Worm (Caenorhabditis elegans): ENCODE results near the gene C34C12.12.

Gene C34C12.12

ce11 chrIII:3499850-3500249, 46.9 kb downstream of the C34C12.12 start (continued):
- TF ChIP-seq ceh-2 (tag; optimal IDR thresholded peaks at IDR 0.05) (peak; percentile 100), ets-4 (tag; optimal IDR thresholded peaks at IDR 0.05) (peak; percentile 100), elt-2 (tag; optimal IDR thresholded peaks at IDR 0.05) (peak; percentile 100), ceh-19 (GFP tag; optimal IDR thresholded peaks at IDR 0.05) (peak; percentile 98), ceh-48 (tag; optimal IDR thresholded peaks at IDR 0.05) (peak; percentile 80), ref-2 (tag; optimal IDR thresholded peaks at IDR 0.05) (peak; percentile 100), K09A11.1 (tag; optimal IDR thresholded peaks at IDR 0.05; ENCODE audit: insufficient read depth) (no peak), rnt-1 (tag; optimal IDR thresholded peaks at IDR 0.05) (peak; percentile 100), fax-1 (tag; optimal IDR thresholded peaks at IDR 0.05) (peak; percentile 99), lin-11 (tag; optimal IDR thresholded peaks at IDR 0.05) (peak; percentile 85), unc-42 (tag; optimal IDR thresholded peaks at IDR 0.05) (peak; percentile 91), ttx-3 (tag; optimal IDR thresholded peaks at IDR 0.05) (peak; percentile 98), pros-1 (tag; optimal IDR thresholded peaks at IDR 0.05) (no peak), fkh-10 (GFP tag; optimal IDR thresholded peaks at IDR 0.05) (no peak), nhr-232 (tag; optimal IDR thresholded peaks at IDR 0.05) (peak; percentile 94), pag-3 (tag; optimal IDR thresholded peaks at IDR 0.05; ENCODE audit: borderline replicate concordance) (peak; percentile 100), ahr-1 (tag; optimal IDR thresholded peaks at IDR 0.05) (peak; percentile 100), ceh-24 (tag; optimal IDR thresholded peaks at IDR 0.05) (peak; percentile 92), ceh-9 (tag; optimal IDR thresholded peaks at IDR 0.05) (no peak), C08G9.2 (tag; optimal IDR thresholded peaks at IDR 0.05) (peak; percentile 100), ceh-45 (GFP tag; IDR thresholded peaks at IDR 0.05) (peak; percentile 97), ceh-31 (tag; optimal IDR thresholded peaks at IDR 0.05) (peak; percentile 100), hlh-30 (tag; optimal IDR thresholded peaks at IDR 0.05; ENCODE audit: insufficient read depth) (no peak), unc-86 (tag; optimal IDR thresholded peaks at IDR 0.05) (peak; percentile 100)

- no peak for TF ChIP-seq unc-42 (tag; optimal IDR thresholded peaks at IDR 0.05)
- TF ChIP-seq sox-2 (GFP tag; IDR thresholded peaks at IDR 0.05) = no peak
- no peak for TF ChIP-seq ceh-45 (GFP tag; IDR thresholded peaks at IDR 0.05)
- no peak for TF ChIP-seq ceh-30 (tag; optimal IDR thresholded peaks at IDR 0.05)
- TF ChIP-seq T23F11.4 (GFP tag; optimal IDR thresholded peaks at IDR 0.05) = no peak
- TF ChIP-seq ref-2 (tag; optimal IDR thresholded peaks at IDR 0.05) = no peak
- no peak for TF ChIP-seq nhr-232 (tag; optimal IDR thresholded peaks at IDR 0.05)
- no peak for TF ChIP-seq ceh-22 (tag; optimal IDR thresholded peaks at IDR 0.05)
- TF ChIP-seq madf-2 (tag; optimal IDR thresholded peaks at IDR 0.05) = no peak
- TF ChIP-seq unc-55 (GFP tag; optimal IDR thresholded peaks at IDR 0.05) = no peak
- no peak for TF ChIP-seq ceh-14 (tag; optimal IDR thresholded peaks at IDR 0.05)
- TF ChIP-seq ama-1 (optimal IDR thresholded peaks at IDR 0.05) = no peak
- TF ChIP-seq dmd-4 (tag; optimal IDR thresholded peaks at IDR 0.05; ENCODE audit: borderline replicate concordance) = no peak
- no peak for TF ChIP-seq tbx-7 (tag; optimal IDR thresholded peaks at IDR 0.05)
- TF ChIP-seq hlh-8 (tag; optimal IDR thresholded peaks at IDR 0.05) = no peak
- no peak for TF ChIP-seq pax-1 (tag; optimal IDR thresholded peaks at IDR 0.05)
- no peak for TF ChIP-seq ceh-24 (tag; optimal IDR thresholded peaks at IDR 0.05)
- no peak for TF ChIP-seq npax-4 (tag; optimal IDR thresholded peaks at IDR 0.05)
Measured at ce11 chrIII:3502215-3502838, 49.3 kb downstream of the C34C12.12 start, which contains the start of gene M01F1.8. TSS of gene M01F1.8 (minus strand) at chrIII:3502549.

DNA sequence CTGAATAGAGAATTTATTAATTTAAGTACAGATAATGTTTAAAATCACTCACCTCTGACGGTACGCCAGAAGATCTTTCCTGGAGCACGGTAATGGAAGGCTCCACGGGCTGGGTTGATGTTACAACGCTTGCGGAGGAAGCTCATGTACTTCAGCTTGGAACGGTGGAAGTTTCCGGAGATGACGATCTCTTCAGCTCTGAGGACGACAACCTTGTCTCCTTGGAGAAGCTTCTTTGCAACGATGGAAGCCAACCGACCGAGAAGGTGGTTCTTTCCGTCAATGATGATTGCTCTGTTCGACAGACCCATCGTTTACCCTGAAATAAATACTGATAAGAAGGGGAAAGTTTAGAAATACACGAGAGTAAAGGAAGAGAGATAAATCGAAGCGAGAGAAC, 50.3 kb downstream of the C34C12.12 start, which contains the start of gene rpl-16:
rpl-16 (minus strand) TSS at position 319 of the 400 bp plus-strand sequence.
- TF ChIP-seq K02D7.2 (tag; optimal IDR thresholded peaks at IDR 0.05) (no peak), Y22D7AL.16 (tag; optimal IDR thresholded peaks at IDR 0.05) (no peak), unc-42 (tag; optimal IDR thresholded peaks at IDR 0.05) (no peak)

Data from whole organism, late embryonic.